Worm (Caenorhabditis elegans) whole organism, L2 larva: ENCODE results near the gene mrpl-21.

Experiments used
- C34F6.9 ChIP-seq: fragments of 150-350 bp; optimal IDR thresholded peaks from 2 replicates; lab custom pipeline; 2014; ENCODE audit warnings: missing biosample characterization, missing genetic modification characterization
- F13H6.1 ChIP-seq: sonication (generic microtip); optimal IDR thresholded peaks from 2 replicates; lab custom pipeline; 2016; ENCODE audit warnings: missing genetic modification characterization, missing compliant biosample characterization
- R02D3.7 ChIP-seq: fragments of 150-350 bp; optimal IDR thresholded peaks from 2 replicates; lab custom pipeline; 2014; ENCODE audit warnings: missing biosample characterization, missing genetic modification characterization
- Y55F3AM.14 ChIP-seq: fragments of 200-800 bp; sonication (Bioruptor generic); optimal IDR thresholded peaks from 2 replicates; lab custom pipeline; 2018; ENCODE audit warnings: mild to moderate bottlenecking, missing genetic modification characterization, missing compliant biosample characterization
- ZK546.5 ChIP-seq: sonication (generic microtip); optimal IDR thresholded peaks from 2 replicates; lab custom pipeline; 2017; ENCODE audit warnings: missing biosample characterization, missing genetic modification characterization
- alr-1 ChIP-seq: fragments of 150-350 bp; optimal IDR thresholded peaks from 2 replicates; lab custom pipeline; 2014; ENCODE audit warnings: missing biosample characterization, missing genetic modification characterization
- aly-2 ChIP-seq: fragments of 150-350 bp; optimal IDR thresholded peaks from 2 replicates; lab custom pipeline; 2014; ENCODE audit warnings: missing biosample characterization, missing genetic modification characterization
- ama-1 ChIP-seq: fragments of 150-350 bp; optimal IDR thresholded peaks from 2 replicates; lab custom pipeline; 2018; ENCODE audit warnings: inconsistent platforms
- blmp-1 ChIP-seq: sonication (generic microtip); optimal IDR thresholded peaks from 2 replicates; lab custom pipeline; 2017; ENCODE audit warnings: missing genetic modification characterization, mild to moderate bottlenecking, missing compliant biosample characterization, antibody characterized with exemption, moderate library complexity; ENCODE audit not compliant: insufficient read depth
- ceh-16 ChIP-seq: fragments of 150-350 bp; optimal IDR thresholded peaks from 2 replicates; lab custom pipeline; 2014; ENCODE audit warnings: missing biosample characterization, missing genetic modification characterization
- ceh-82 ChIP-seq: fragments of 150-350 bp; optimal IDR thresholded peaks from 2 replicates; lab custom pipeline; 2014; ENCODE audit warnings: missing biosample characterization, missing genetic modification characterization
- crh-2 ChIP-seq: sonication (generic microtip); optimal IDR thresholded peaks from 2 replicates; lab custom pipeline; 2017; ENCODE audit warnings: missing biosample characterization, missing genetic modification characterization
- dmd-4 ChIP-seq: sonication (generic microtip); optimal IDR thresholded peaks from 2 replicates; lab custom pipeline; 2017; ENCODE audit warnings: missing biosample characterization, missing genetic modification characterization
- egl-27 ChIP-seq: sonication (generic microtip); optimal IDR thresholded peaks from 3 replicates; lab custom pipeline; 2017; ENCODE audit warnings: missing biosample characterization, missing genetic modification reagents, missing genetic modification characterization
- elt-1 ChIP-seq: fragments of 150-350 bp; optimal IDR thresholded peaks from 2 replicates; lab custom pipeline; 2014; ENCODE audit warnings: missing biosample characterization, missing genetic modification characterization
- elt-3 ChIP-seq: sonication (generic microtip); optimal IDR thresholded peaks from 2 replicates; lab custom pipeline; 2017; ENCODE audit warnings: missing biosample characterization, missing genetic modification characterization
- fos-1 ChIP-seq: fragments of 150-350 bp; optimal IDR thresholded peaks from 2 replicates; lab custom pipeline; 2014; ENCODE audit warnings: missing biosample characterization, missing genetic modification characterization
- gmeb-1 ChIP-seq: fragments of 150-350 bp; optimal IDR thresholded peaks from 2 replicates; lab custom pipeline; 2014; ENCODE audit warnings: missing biosample characterization, missing genetic modification characterization
- lin-11 ChIP-seq: fragments of 150-350 bp; sonication (generic microtip); optimal IDR thresholded peaks from 2 replicates; lab custom pipeline; 2014; ENCODE audit warnings: missing biosample characterization, missing genetic modification characterization, inconsistent platforms, mixed read lengths
- lin-13 ChIP-seq: fragments of 150-350 bp; optimal IDR thresholded peaks from 2 replicates; lab custom pipeline; 2014; ENCODE audit warnings: missing biosample characterization, missing genetic modification reagents, missing genetic modification characterization
- lin-39 ChIP-seq: fragments of 150-350 bp; optimal IDR thresholded peaks from 2 replicates; lab custom pipeline; 2014; ENCODE audit warnings: missing biosample characterization, missing genetic modification reagents, missing genetic modification characterization
- lsy-2 ChIP-seq, 2 experiments: fragments of 150-350 bp in 1 of 2; sonication (generic microtip) in 1 of 2; optimal IDR thresholded peaks; 2 replicates each; lab custom pipeline; 2014 to 2017; ENCODE audit warnings: missing biosample characterization in 2 of 2, missing genetic modification characterization in 2 of 2
- mab-5 ChIP-seq: fragments of 150-350 bp; optimal IDR thresholded peaks from 2 replicates; lab custom pipeline; 2014; ENCODE audit warnings: missing biosample characterization, missing genetic modification characterization
- mbf-1 ChIP-seq: sonication (generic microtip); optimal IDR thresholded peaks from 2 replicates; lab custom pipeline; 2017; ENCODE audit warnings: missing biosample characterization, missing genetic modification characterization
- mdl-1 ChIP-seq, 2 experiments: fragments of 150-350 bp in 1 of 2; sonication (generic microtip) in 1 of 2; optimal IDR thresholded peaks; 2 replicates each; lab custom pipeline; 2017; ENCODE audit warnings: missing biosample characterization in 2 of 2, missing genetic modification characterization in 2 of 2
- nhr-10 ChIP-seq: sonication (generic microtip); optimal IDR thresholded peaks from 2 replicates; lab custom pipeline; 2017; ENCODE audit warnings: missing biosample characterization, missing genetic modification characterization
- nhr-11 ChIP-seq: fragments of 150-350 bp; optimal IDR thresholded peaks from 2 replicates; lab custom pipeline; 2014; ENCODE audit warnings: missing biosample characterization, missing genetic modification characterization
- nhr-12 ChIP-seq: fragments of 150-350 bp; optimal IDR thresholded peaks from 2 replicates; lab custom pipeline; 2014; ENCODE audit warnings: missing biosample characterization, missing genetic modification characterization
- nhr-129 ChIP-seq: fragments of 150-350 bp; optimal IDR thresholded peaks from 2 replicates; lab custom pipeline; 2014; ENCODE audit warnings: missing biosample characterization, missing genetic modification characterization
- nhr-21 ChIP-seq: fragments of 150-350 bp; optimal IDR thresholded peaks from 2 replicates; lab custom pipeline; 2014; ENCODE audit warnings: missing biosample characterization, missing genetic modification characterization
- nhr-23 ChIP-seq: fragments of 150-350 bp; optimal IDR thresholded peaks from 2 replicates; lab custom pipeline; 2014; ENCODE audit warnings: missing biosample characterization, missing genetic modification reagents, missing genetic modification characterization
- nhr-237 ChIP-seq: fragments of 150-350 bp; optimal IDR thresholded peaks from 2 replicates; lab custom pipeline; 2014; ENCODE audit warnings: missing biosample characterization, missing genetic modification characterization
- nhr-25 ChIP-seq: fragments of 150-350 bp; sonication (generic microtip); optimal IDR thresholded peaks from 3 replicates; lab custom pipeline; 2014; ENCODE audit warnings: missing biosample characterization, missing genetic modification characterization
- nhr-6 ChIP-seq: fragments of 150-350 bp; optimal IDR thresholded peaks from 2 replicates; lab custom pipeline; 2014; ENCODE audit warnings: missing biosample characterization, missing genetic modification characterization
- nhr-77 ChIP-seq: fragments of 150-350 bp; optimal IDR thresholded peaks from 2 replicates; lab custom pipeline; 2014; ENCODE audit warnings: missing biosample characterization, missing genetic modification characterization
- peb-1 ChIP-seq: fragments of 150-350 bp; optimal IDR thresholded peaks from 2 replicates; lab custom pipeline; 2014; ENCODE audit warnings: missing biosample characterization, missing genetic modification characterization
- sem-4 ChIP-seq: fragments of 150-350 bp; optimal IDR thresholded peaks from 2 replicates; lab custom pipeline; 2014; ENCODE audit warnings: missing biosample characterization, missing genetic modification reagents, missing genetic modification characterization
- skn-1 ChIP-seq: sonication (generic microtip); optimal IDR thresholded peaks from 2 replicates; lab custom pipeline; 2017; ENCODE audit warnings: missing biosample characterization, missing genetic modification characterization
- sma-3 ChIP-seq: sonication (generic microtip); optimal IDR thresholded peaks from 2 replicates; lab custom pipeline; 2016; ENCODE audit warnings: missing genetic modification reagents, missing genetic modification characterization, missing compliant biosample characterization
- sma-9 ChIP-seq, 2 experiments: fragments of 150-350 bp in 1 of 2; sonication (generic microtip) in 1 of 2; optimal IDR thresholded peaks; 2 replicates each; lab custom pipeline; 2014 to 2016; ENCODE audit warnings: missing genetic modification characterization in 2 of 2, mild to moderate bottlenecking in 1 of 2, missing biosample characterization in 1 of 2, missing compliant biosample characterization in 1 of 2, missing genetic modification reagents in 1 of 2, moderate library complexity in 1 of 2
- snpc-4 ChIP-seq: fragments of 150-350 bp; optimal IDR thresholded peaks from 2 replicates; lab custom pipeline; 2014; ENCODE audit warnings: missing biosample characterization, missing genetic modification characterization
- unc-39 ChIP-seq: fragments of 150-350 bp; optimal IDR thresholded peaks from 2 replicates; lab custom pipeline; 2014; ENCODE audit warnings: missing biosample characterization, missing genetic modification characterization
- unc-55 ChIP-seq: fragments of 150-350 bp; sonication (generic microtip); optimal IDR thresholded peaks from 3 replicates; lab custom pipeline; 2014; ENCODE audit warnings: missing biosample characterization, missing genetic modification reagents, missing genetic modification characterization
- unc-62 ChIP-seq: fragments of 150-350 bp; optimal IDR thresholded peaks from 2 replicates; lab custom pipeline; 2014; ENCODE audit warnings: missing biosample characterization, missing genetic modification reagents, missing genetic modification characterization
- zag-1 ChIP-seq: fragments of 150-350 bp; optimal IDR thresholded peaks from 2 replicates; lab custom pipeline; 2014; ENCODE audit warnings: missing biosample characterization, missing genetic modification characterization
- ztf-1 ChIP-seq: fragments of 200-800 bp; sonication (Bioruptor generic); conservative IDR thresholded peaks from 2 replicates; pipeline ENCODE4 v1.3.6; 2022; ENCODE audit warnings: missing genetic modification characterization, missing compliant biosample characterization
- ztf-11 ChIP-seq: sonication (generic microtip); optimal IDR thresholded peaks from 2 replicates; lab custom pipeline; 2017; ENCODE audit warnings: missing biosample characterization, missing genetic modification characterization
- ztf-4 ChIP-seq: fragments of 150-350 bp; optimal IDR thresholded peaks from 2 replicates; lab custom pipeline; 2014; ENCODE audit warnings: missing biosample characterization, missing genetic modification characterization

mrpl-21 gene

ce11 chrIII:4281955-4282618 is 38.7 kb upstream of the mrpl-21 start (continued):
- peak; percentile 30 for TF ChIP-seq elt-1

- TF ChIP-seq aly-2 (tag; lab: Kevin White, UChicago), result no peak
- TF ChIP-seq Y55F3AM.14 (GFP tag; lab: Kevin White, UChicago), result no peak
- TF ChIP-seq snpc-4 (tag; lab: Kevin White, UChicago), result no peak
- TF ChIP-seq nhr-11 (tag; lab: Kevin White, UChicago), result no peak
- TF ChIP-seq lin-39, result no peak
- no peak for TF ChIP-seq nhr-23 (tag; lab: Kevin White, UChicago)
- TF ChIP-seq sma-9 (GFP tag; optimal IDR thresholded peaks at IDR 0.05; lab: Kevin White, UChicago), result peak; percentile 25
- TF ChIP-seq sma-9 (tag; optimal IDR thresholded peaks at IDR 0.05; lab: Kevin White, UChicago), result no peak
- no peak for TF ChIP-seq C34F6.9 (tag; lab: Kevin White, UChicago)
- TF ChIP-seq sma-3 (GFP tag; lab: Kevin White, UChicago), result no peak
- TF ChIP-seq ceh-82 (tag; lab: Kevin White, UChicago), result no peak
- TF ChIP-seq ceh-16 (tag; lab: Kevin White, UChicago), result peak; percentile 67
- TF ChIP-seq nhr-10, result no peak
- TF ChIP-seq egl-27 (tag; lab: Kevin White, UChicago), result no peak
- TF ChIP-seq F13H6.1 (tag; lab: Kevin White, UChicago), result peak; percentile 62
- no peak for TF ChIP-seq sem-4 (tag; lab: Kevin White, UChicago)
- TF ChIP-seq crh-2 (tag; lab: Kevin White, UChicago), result no peak
- no peak for TF ChIP-seq ZK546.5 (tag; lab: Kevin White, UChicago)
- no peak for TF ChIP-seq nhr-6 (tag; lab: Kevin White, UChicago)
- no peak for TF ChIP-seq nhr-237 (tag; lab: Kevin White, UChicago)
- TF ChIP-seq nhr-21 (tag; lab: Kevin White, UChicago), result peak; percentile 19
- no peak for TF ChIP-seq alr-1
- TF ChIP-seq mdl-1 (tag; optimal IDR thresholded peaks at IDR 0.05; lab: Kevin White, UChicago), result no peak
- no peak for TF ChIP-seq skn-1 (tag; lab: Kevin White, UChicago)
- TF ChIP-seq mbf-1, result no peak
- no peak for TF ChIP-seq elt-3 (tag; lab: Kevin White, UChicago)
- TF ChIP-seq ama-1 (lab: Kevin White, UChicago), result no peak
- TF ChIP-seq unc-39, result no peak
- TF ChIP-seq lsy-2 (tag; optimal IDR thresholded peaks at IDR 0.05; lab: Kevin White, UChicago), result peak in 1 of 2 experiments; percentile 18
- no peak for TF ChIP-seq elt-1
- no peak for TF ChIP-seq gmeb-1 (tag; lab: Kevin White, UChicago)
- TF ChIP-seq lin-13 (GFP tag; lab: Kevin White, UChicago), result peak; percentile 41
- no peak for TF ChIP-seq ztf-4 (tag; lab: Kevin White, UChicago)
- no peak for TF ChIP-seq zag-1 (tag; lab: Kevin White, UChicago)
- no peak for TF ChIP-seq lin-11
- TF ChIP-seq blmp-1, result no peak
- no peak for TF ChIP-seq mab-5 (tag; lab: Kevin White, UChicago)
- TF ChIP-seq unc-62, result no peak
- peak; percentile 62 for TF ChIP-seq nhr-129 (tag; lab: Kevin White, UChicago)
- peak; percentile 20 for TF ChIP-seq nhr-25 (tag; lab: Kevin White, UChicago)
- no peak for TF ChIP-seq peb-1 (tag; lab: Kevin White, UChicago)
- TF ChIP-seq nhr-12, result no peak
- no peak for TF ChIP-seq unc-55 (GFP tag; lab: Kevin White, UChicago)
- TF ChIP-seq fos-1 (tag; lab: Kevin White, UChicago), result peak; percentile 17
- TF ChIP-seq R02D3.7 (tag; lab: Kevin White, UChicago), result no peak
- TF ChIP-seq ztf-11 (tag; lab: Kevin White, UChicago), result no peak
- TF ChIP-seq nhr-77 (tag; lab: Kevin White, UChicago), result no peak
- no peak for TF ChIP-seq dmd-4 (tag; lab: Kevin White, UChicago)
- no peak for TF ChIP-seq ztf-1 (GFP tag; lab: Robert Waterston, UW)
These were observed 37.1 kb upstream of the mrpl-21 start, which contains the start of gene sup-26 for ce11 chrIII:4280215-4281173. Gene sup-26 (minus strand): TSS chrIII:4280224.
